Fruit fly (Drosophila melanogaster) whole organism, prepupa: ENCODE data around the gene unc-119.

Experiments used
- CG10631 ChIP-seq: fragments of 200-800 bp; sonication (Bioruptor generic); optimal IDR thresholded peaks from 2 replicates; lab custom pipeline; 2016; ENCODE audit warnings: missing biosample characterization, missing genetic modification characterization
- CG10669 ChIP-seq: fragments of 200-800 bp; sonication (Bioruptor generic); optimal IDR thresholded peaks from 3 replicates; lab custom pipeline; 2018; ENCODE audit warnings: missing biosample characterization, mild to moderate bottlenecking, missing genetic modification characterization, moderate library complexity
- CG11294 ChIP-seq: fragments of 200-800 bp; sonication (Bioruptor generic); IDR thresholded peaks from 2 replicates; pipeline ENCODE4 v1.3.6; 2022; ENCODE audit warnings: missing biosample characterization, missing genetic modification characterization
- CG11762 ChIP-seq: fragments of 200-800 bp; sonication (Bioruptor generic); optimal IDR thresholded peaks from 3 replicates; lab custom pipeline; 2016; ENCODE audit warnings: missing biosample characterization, missing genetic modification characterization; ENCODE audit not compliant: insufficient read depth
- CG15336 ChIP-seq: fragments of 200-800 bp; sonication (Bioruptor generic); IDR thresholded peaks from 2 replicates; pipeline ENCODE4 v1.3.6; 2022; ENCODE audit warnings: missing biosample characterization, missing genetic modification characterization
- CG1621 ChIP-seq: fragments of 200-800 bp; sonication (Bioruptor generic); optimal IDR thresholded peaks from 3 replicates; lab custom pipeline; 2018; ENCODE audit warnings: missing biosample characterization, mild to moderate bottlenecking, missing genetic modification characterization
- CG16779 ChIP-seq: fragments of 200-800 bp; sonication (Bioruptor generic); optimal IDR thresholded peaks from 3 replicates; lab custom pipeline; 2017; ENCODE audit warnings: missing biosample characterization, mild to moderate bottlenecking, missing genetic modification characterization
- CG3032 ChIP-seq: fragments of 200-800 bp; optimal IDR thresholded peaks from 2 replicates; lab custom pipeline; 2019; ENCODE audit warnings: missing biosample characterization, mild to moderate bottlenecking, missing genetic modification characterization, moderate library complexity
- CG31627 ChIP-seq: fragments of 200-800 bp; sonication (Bioruptor generic); optimal IDR thresholded peaks from 3 replicates; lab custom pipeline; 2016; ENCODE audit warnings: missing biosample characterization, missing genetic modification characterization
- CG32006 ChIP-seq: fragments of 200-800 bp; sonication (Bioruptor generic); optimal IDR thresholded peaks from 3 replicates; lab custom pipeline; 2017; ENCODE audit warnings: missing biosample characterization, mild to moderate bottlenecking, missing genetic modification characterization
- CG34406 ChIP-seq: fragments of 200-800 bp; sonication (Bioruptor generic); optimal IDR thresholded peaks from 3 replicates; lab custom pipeline; 2016; ENCODE audit warnings: missing biosample characterization, missing genetic modification characterization
- CG4318 ChIP-seq: fragments of 200-800 bp; sonication (Bioruptor generic); optimal IDR thresholded peaks from 3 replicates; lab custom pipeline; 2017; ENCODE audit warnings: missing biosample characterization, mild to moderate bottlenecking, missing genetic modification characterization
- CG6163 ChIP-seq: fragments of 200-800 bp; sonication (Bioruptor generic); IDR thresholded peaks from 3 replicates; pipeline ENCODE4 v1.3.6; 2022; ENCODE audit warnings: missing biosample characterization, missing genetic modification characterization
- CG6276 ChIP-seq: fragments of 200-800 bp; sonication (Bioruptor generic); optimal IDR thresholded peaks from 2 replicates; lab custom pipeline; 2017; ENCODE audit warnings: missing biosample characterization, mild to moderate bottlenecking, missing genetic modification characterization
- CG6792 ChIP-seq: fragments of 200-800 bp; sonication (Bioruptor generic); optimal IDR thresholded peaks from 3 replicates; lab custom pipeline; 2016; ENCODE audit warnings: missing biosample characterization, missing genetic modification characterization
- CG6808 ChIP-seq: fragments of 200-800 bp; sonication (Bioruptor generic); optimal IDR thresholded peaks from 3 replicates; lab custom pipeline; 2017; ENCODE audit warnings: missing biosample characterization, missing genetic modification characterization, mild to moderate bottlenecking, moderate library complexity, missing genetic modification reagents
- CG6854 ChIP-seq: fragments of 200-800 bp; sonication (Bioruptor generic); optimal IDR thresholded peaks from 2 replicates; lab custom pipeline; 2017; ENCODE audit warnings: missing biosample characterization, mild to moderate bottlenecking, missing genetic modification characterization
- CG8119 ChIP-seq: fragments of 200-800 bp; sonication (Bioruptor generic); IDR thresholded peaks from 3 replicates; pipeline ENCODE4 v1.3.6; 2022; ENCODE audit warnings: missing biosample characterization, missing genetic modification characterization
- CG8319 ChIP-seq: fragments of 200-800 bp; sonication (Bioruptor generic); optimal IDR thresholded peaks from 3 replicates; lab custom pipeline; 2016; ENCODE audit warnings: missing biosample characterization, missing genetic modification characterization
- CG9139 ChIP-seq: fragments of 200-800 bp; sonication (Bioruptor generic); optimal IDR thresholded peaks from 3 replicates; lab custom pipeline; 2017; ENCODE audit warnings: missing biosample characterization, mild to moderate bottlenecking, missing genetic modification characterization
- Eip75B ChIP-seq: fragments of 200-800 bp; sonication (Bioruptor generic); optimal IDR thresholded peaks from 3 replicates; lab custom pipeline; 2016; ENCODE audit warnings: missing biosample characterization, missing genetic modification characterization
- Eip78C ChIP-seq: fragments of 200-800 bp; sonication (Bioruptor generic); peaks from one replicate; lab custom pipeline; 2016; ENCODE audit warnings: missing biosample characterization, missing genetic modification characterization
- Eip93F ChIP-seq: fragments of 200-800 bp; sonication (Bioruptor generic); optimal IDR thresholded peaks from 2 replicates; lab custom pipeline; 2016; ENCODE audit warnings: missing biosample characterization, mild to moderate bottlenecking, missing genetic modification characterization
- Ets21C ChIP-seq: fragments of 200-800 bp; sonication (Bioruptor generic); optimal IDR thresholded peaks from 3 replicates; lab custom pipeline; 2016; ENCODE audit warnings: missing biosample characterization, missing genetic modification characterization
- Ets96B ChIP-seq: fragments of 200-800 bp; optimal IDR thresholded peaks from 2 replicates; lab custom pipeline; 2019; ENCODE audit warnings: missing biosample characterization, mild to moderate bottlenecking, missing genetic modification characterization, moderate library complexity
- Gug ChIP-seq: fragments of 200-800 bp; sonication (Bioruptor generic); IDR thresholded peaks from 2 replicates; pipeline ENCODE4 v1.3.6; 2022; ENCODE audit warnings: missing biosample characterization, missing genetic modification characterization
- Hr38 ChIP-seq: sonication (Bioruptor generic); optimal IDR thresholded peaks from 2 replicates; lab custom pipeline; 2016; ENCODE audit warnings: missing biosample characterization, missing genetic modification characterization
- Hr39 ChIP-seq: fragments of 200-800 bp; sonication (Bioruptor generic); optimal IDR thresholded peaks from 2 replicates; lab custom pipeline; 2016; ENCODE audit warnings: missing biosample characterization, missing genetic modification characterization
- Hr4 ChIP-seq: fragments of 200-800 bp; sonication (Bioruptor generic); optimal IDR thresholded peaks from 3 replicates; lab custom pipeline; 2016; ENCODE audit warnings: missing biosample characterization, missing genetic modification characterization
- Lpt ChIP-seq: fragments of 200-800 bp; sonication (Bioruptor generic); optimal IDR thresholded peaks from 3 replicates; lab custom pipeline; 2016; ENCODE audit warnings: missing biosample characterization, missing genetic modification characterization
- Met ChIP-seq: fragments of 200-800 bp; sonication (Bioruptor generic); optimal IDR thresholded peaks from 3 replicates; lab custom pipeline; 2016; ENCODE audit warnings: missing biosample characterization, missing genetic modification characterization
- OdsH ChIP-seq: fragments of 200-800 bp; sonication (Bioruptor generic); optimal IDR thresholded peaks from 3 replicates; lab custom pipeline; 2016; ENCODE audit warnings: missing biosample characterization, missing genetic modification characterization
- Smox ChIP-seq: fragments of 200-800 bp; sonication (Bioruptor generic); optimal IDR thresholded peaks from 3 replicates; lab custom pipeline; 2016; ENCODE audit warnings: missing biosample characterization, missing genetic modification characterization
- Sox102F ChIP-seq: fragments of 200-800 bp; sonication (Bioruptor generic); optimal IDR thresholded peaks from 2 replicates; lab custom pipeline; 2016; ENCODE audit warnings: missing biosample characterization, mild to moderate bottlenecking, missing genetic modification characterization
- Sox14 ChIP-seq: fragments of 200-800 bp; sonication (Bioruptor generic); optimal IDR thresholded peaks from 3 replicates; lab custom pipeline; 2016; ENCODE audit warnings: missing biosample characterization, missing genetic modification characterization
- Sox15 ChIP-seq: fragments of 200-800 bp; sonication (Bioruptor generic); optimal IDR thresholded peaks from 3 replicates; lab custom pipeline; 2016; ENCODE audit warnings: missing biosample characterization, missing genetic modification characterization
- achi ChIP-seq: fragments of 200-800 bp; sonication (Bioruptor generic); optimal IDR thresholded peaks from 3 replicates; lab custom pipeline; 2016; ENCODE audit warnings: missing biosample characterization, missing genetic modification characterization
- acj6 ChIP-seq: fragments of 200-800 bp; sonication (Bioruptor generic); optimal IDR thresholded peaks from 3 replicates; lab custom pipeline; 2016; ENCODE audit warnings: missing biosample characterization, missing genetic modification characterization
- cyc ChIP-seq: fragments of 200-800 bp; sonication (Bioruptor generic); optimal IDR thresholded peaks from 3 replicates; lab custom pipeline; 2016; ENCODE audit warnings: missing biosample characterization, missing genetic modification characterization
- dac ChIP-seq: fragments of 200-800 bp; sonication (Bioruptor generic); optimal IDR thresholded peaks from 2 replicates; lab custom pipeline; 2017; ENCODE audit warnings: missing biosample characterization, mild to moderate bottlenecking, missing genetic modification characterization
- eg ChIP-seq: fragments of 200-800 bp; sonication (Bioruptor generic); IDR thresholded peaks from 3 replicates; pipeline ENCODE4 v1.3.6; 2022; ENCODE audit warnings: missing biosample characterization, missing genetic modification characterization
- esn ChIP-seq: fragments of 200-800 bp; sonication (Bioruptor generic); optimal IDR thresholded peaks from 2 replicates; lab custom pipeline; 2016; ENCODE audit warnings: missing biosample characterization, mild to moderate bottlenecking, missing genetic modification characterization, moderate library complexity
- fd85E ChIP-seq: fragments of 200-800 bp; sonication (Bioruptor generic); optimal IDR thresholded peaks from 3 replicates; lab custom pipeline; 2016; ENCODE audit warnings: missing biosample characterization, missing genetic modification characterization
- fkh ChIP-seq: fragments of 200-800 bp; sonication (Bioruptor generic); optimal IDR thresholded peaks from 3 replicates; lab custom pipeline; 2017; ENCODE audit warnings: missing biosample characterization, mild to moderate bottlenecking, missing genetic modification characterization, moderate library complexity
- lz ChIP-seq: fragments of 200-800 bp; sonication (Bioruptor generic); optimal IDR thresholded peaks from 3 replicates; lab custom pipeline; 2016; ENCODE audit warnings: missing biosample characterization, missing genetic modification characterization
- net ChIP-seq: fragments of 200-800 bp; sonication (Bioruptor generic); optimal IDR thresholded peaks from 3 replicates; lab custom pipeline; 2016; ENCODE audit warnings: missing biosample characterization, missing genetic modification characterization
- pdm3 ChIP-seq: fragments of 200-800 bp; sonication (Bioruptor generic); optimal IDR thresholded peaks from 3 replicates; lab custom pipeline; 2016; ENCODE audit warnings: missing biosample characterization, missing genetic modification characterization
- salr ChIP-seq, 2 experiments: fragments of 200-800 bp; sonication (Bioruptor generic); optimal IDR thresholded peaks; 3 replicates each; lab custom pipeline; 2016 to 2018; ENCODE audit warnings: missing biosample characterization in 2 of 2, missing genetic modification characterization in 2 of 2, mild to moderate bottlenecking in 1 of 2
- spab ChIP-seq: fragments of 200-800 bp; sonication (Bioruptor generic); optimal IDR thresholded peaks from 2 replicates; lab custom pipeline; 2017; ENCODE audit warnings: missing biosample characterization, mild to moderate bottlenecking, missing genetic modification characterization, missing genetic modification reagents
- ss ChIP-seq, 2 experiments: fragments of 200-800 bp; sonication (Bioruptor generic); optimal IDR thresholded peaks; 2 replicates in 1 of 2; 3 replicates in 1 of 2; lab custom pipeline; 2017 to 2018; ENCODE audit warnings: mild to moderate bottlenecking in 2 of 2, missing biosample characterization in 2 of 2, missing genetic modification characterization in 2 of 2, moderate library complexity in 1 of 2
- svp ChIP-seq: fragments of 200-800 bp; sonication (Bioruptor generic); peaks from one replicate; lab custom pipeline; 2016; ENCODE audit warnings: missing biosample characterization, missing genetic modification characterization
- topi ChIP-seq: fragments of 200-800 bp; sonication (Bioruptor generic); optimal IDR thresholded peaks from 3 replicates; lab custom pipeline; 2016; ENCODE audit warnings: missing biosample characterization, missing genetic modification characterization
- vri ChIP-seq: fragments of 200-800 bp; sonication (Bioruptor generic); optimal IDR thresholded peaks from 3 replicates; lab custom pipeline; 2016; ENCODE audit warnings: missing biosample characterization, mild to moderate bottlenecking, missing genetic modification characterization

Gene unc-119

dm6 chrX:7302329-7302728 is 11.2 kb upstream of the unc-119 start:
- TF ChIP-seq lz (peak; percentile 95), CG6808 (GFP tag; lab: Kevin White, UChicago) (peak; percentile 93), CG3032 (tag; lab: Kevin White, UChicago) (peak; percentile 92), eg (peak; percentile 85), vri (GFP tag; lab: Kevin White, UChicago) (peak; percentile 81), OdsH (GFP tag; lab: Kevin White, UChicago) (peak; percentile 95), salr (GFP tag; optimal IDR thresholded peaks at IDR 0.05; lab: Kevin White, UChicago) (peak; percentile 79 to 93), spab (GFP tag; lab: Kevin White, UChicago) (peak; percentile 93), topi (peak; percentile 95), svp (GFP tag; lab: Kevin White, UChicago) (peak; percentile 93), Ets21C (peak; percentile 93), Met (peak; percentile 95), Hr4 (peak; percentile 74), Hr38 (GFP tag; lab: Kevin White, UChicago) (no peak), pdm3 (GFP tag; lab: Kevin White, UChicago) (peak; percentile 94), CG6163 (GFP tag; lab: Robert Waterston, UW) (peak; percentile 95), CG4318 (GFP tag; lab: Kevin White, UChicago) (peak; percentile 77), CG10669 (peak; percentile 95), Eip93F (GFP tag; lab: Kevin White, UChicago) (peak; percentile 93), esn (GFP tag; lab: Kevin White, UChicago) (peak; percentile 96), Hr39 (GFP tag; lab: Kevin White, UChicago) (peak; percentile 97), CG11762 (GFP tag; lab: Kevin White, UChicago) (peak; percentile 93), Sox15 (GFP tag; lab: Kevin White, UChicago) (peak; percentile 93), CG6276 (GFP tag; lab: Kevin White, UChicago) (peak; percentile 68), fd85E (peak; percentile 75), CG16779 (tag; lab: Kevin White, UChicago) (peak; percentile 86), net (GFP tag; lab: Kevin White, UChicago) (peak; percentile 84), fkh (GFP tag; lab: Kevin White, UChicago) (no peak), achi (GFP tag; lab: Kevin White, UChicago) (peak; percentile 93), CG11294 (GFP tag; lab: Robert Waterston, UW) (peak; percentile 49; the same call in 1 of the 2 replicates), Lpt (GFP tag; lab: Kevin White, UChicago) (peak; percentile 82), Sox14 (peak; percentile 94), CG6854 (GFP tag; lab: Kevin White, UChicago) (peak; percentile 85), CG10631 (peak; percentile 96), CG32006 (peak; percentile 83), ss (GFP tag; optimal IDR thresholded peaks at IDR 0.05; lab: Kevin White, UChicago) (peak; percentile 83 to 88), CG15336 (GFP tag; lab: Robert Waterston, UW) (peak; percentile 88), cyc (peak; percentile 96), Ets96B (tag; lab: Kevin White, UChicago) (peak; percentile 90), CG8119 (GFP tag; lab: Robert Waterston, UW) (peak; percentile 78), Eip78C (GFP tag; lab: Kevin White, UChicago) (peak; percentile 95), acj6 (GFP tag; lab: Kevin White, UChicago) (peak; percentile 95), Smox (GFP tag; lab: Kevin White, UChicago) (peak; percentile 94), CG6792 (GFP tag; lab: Kevin White, UChicago) (peak; percentile 92), CG8319 (GFP tag; lab: Kevin White, UChicago) (peak; percentile 90), CG34406 (GFP tag; lab: Kevin White, UChicago) (peak; percentile 92), CG31627 (peak; percentile 95), CG9139 (GFP tag; lab: Kevin White, UChicago) (peak; percentile 92), Gug (peak; percentile 83), Eip75B (GFP tag; lab: Kevin White, UChicago) (peak; percentile 93), dac (GFP tag; lab: Kevin White, UChicago) (peak; percentile 56), Sox102F (GFP tag; lab: Kevin White, UChicago) (peak; percentile 91), CG1621 (tag; lab: Kevin White, UChicago) (peak; percentile 93)
